Fruit fly (Drosophila melanogaster): ENCODE results near the gene Ddrgk1.

dm6 chr3R:21252478-21252877 lies 37.6 kb downstream of the Ddrgk1 start:
- no peak for TF ChIP-seq CG12605 (GFP tag; IDR thresholded peaks at IDR 0.05)
- TF ChIP-seq CG17806 (tag; optimal IDR thresholded peaks at IDR 0.05), result no peak
- TF ChIP-seq CG13204 (GFP tag; optimal IDR thresholded peaks at IDR 0.05), result no peak
- no peak for TF ChIP-seq D1 (tag; optimal IDR thresholded peaks at IDR 0.05)
- no peak for TF ChIP-seq CG14655 (GFP tag; optimal IDR thresholded peaks at IDR 0.05)
- peak; percentile 18 for TF ChIP-seq EcR (GFP tag; optimal IDR thresholded peaks at IDR 0.05)
- no peak for TF ChIP-seq CG15710 (tag; optimal IDR thresholded peaks at IDR 0.05)
- no peak for TF ChIP-seq Pif1B (GFP tag; optimal IDR thresholded peaks at IDR 0.05)
- TF ChIP-seq CG32121 (GFP tag; IDR thresholded peaks at IDR 0.05), result no peak
